Worm (Caenorhabditis elegans) whole organism, midembryonic: ENCODE data around the gene C14A6.8.

ENCODE experiments used
- cog-1 ChIP-seq: sonication (generic microtip); optimal IDR thresholded peaks from 2 replicates; lab custom pipeline; 2016; ENCODE audit warnings: missing genetic modification characterization, missing compliant biosample characterization
- flt-1 ChIP-seq: fragments of 200-800 bp; sonication (Bioruptor generic); IDR thresholded peaks from 2 replicates; pipeline ENCODE4 v1.3.6; 2022; ENCODE audit warnings: missing genetic modification characterization, missing compliant biosample characterization
- klf-2 ChIP-seq: fragments of 200-800 bp; sonication (Bioruptor generic); conservative IDR thresholded peaks from 2 replicates; pipeline ENCODE4 v1.3.6; 2022; ENCODE audit warnings: missing genetic modification reagents, missing genetic modification characterization, missing compliant biosample characterization
- ztf-23 ChIP-seq: fragments of 200-800 bp; sonication (Bioruptor generic); IDR thresholded peaks from 2 replicates; pipeline ENCODE4 v1.3.6; 2022; ENCODE audit warnings: missing genetic modification reagents, missing genetic modification characterization, missing compliant biosample characterization
- ztf-29 ChIP-seq: fragments of 200-800 bp; sonication (Bioruptor generic); IDR thresholded peaks from 2 replicates; pipeline ENCODE4 v1.3.6; 2022; ENCODE audit warnings: missing genetic modification reagents, missing genetic modification characterization, missing compliant biosample characterization

DNA sequence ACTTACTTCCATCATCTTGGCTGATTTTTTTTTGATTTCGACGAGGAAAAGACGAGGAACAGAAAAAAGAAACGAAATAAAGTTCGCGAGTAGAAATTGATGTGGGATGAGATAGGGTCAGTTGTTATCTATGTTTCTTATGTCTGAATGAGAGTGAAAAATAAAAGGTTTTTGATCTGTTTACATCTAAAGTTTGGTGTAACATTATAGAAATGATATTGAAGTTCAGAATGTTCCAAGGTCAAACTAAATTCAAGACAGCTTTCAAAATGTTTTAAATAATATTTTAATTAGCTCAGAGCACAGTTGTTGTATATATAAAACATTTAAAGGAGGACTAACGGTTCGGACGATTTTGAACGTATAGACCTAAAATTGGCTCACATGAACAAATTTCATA is 37.6 kb upstream of the C14A6.8 start, which contains the start of gene F16H6.7:
- no peak for TF ChIP-seq cog-1 (tag; lab: Kevin White, UChicago)
- no peak for TF ChIP-seq klf-2 (GFP tag; lab: Robert Waterston, UW)
- TF ChIP-seq flt-1 = no peak
- no peak for TF ChIP-seq ztf-29 (GFP tag; lab: Robert Waterston, UW)
- TF ChIP-seq ztf-23 (GFP tag; lab: Robert Waterston, UW) = no peak
